Fruit fly (Drosophila melanogaster) whole organism, pupa: ENCODE measurements around the gene Ccdc85.

Experiments
- CG10348 ChIP-seq: fragments of 200-800 bp; sonication (Bioruptor generic); IDR thresholded peaks from 2 replicates; pipeline ENCODE4 v1.3.6; 2022; ENCODE audit warnings: missing biosample characterization, missing genetic modification characterization
- CG4496 ChIP-seq: fragments of 200-800 bp; sonication (Bioruptor generic); IDR thresholded peaks from 3 replicates; pipeline ENCODE4 v1.3.6; 2022; ENCODE audit warnings: missing biosample characterization, missing genetic modification characterization
- D1 ChIP-seq: fragments of 200-800 bp; sonication (Bioruptor generic); optimal IDR thresholded peaks from 2 replicates; lab custom pipeline; 2018; ENCODE audit warnings: missing biosample characterization, mild to moderate bottlenecking, missing genetic modification characterization, moderate library complexity
- Ets98B ChIP-seq: fragments of 200-800 bp; sonication (Bioruptor generic); IDR thresholded peaks from 2 replicates; pipeline ENCODE4 v1.3.6; 2022; ENCODE audit warnings: missing biosample characterization, missing genetic modification characterization
- Pif1A ChIP-seq: fragments of 200-800 bp; sonication (Bioruptor generic); optimal IDR thresholded peaks from 3 replicates; lab custom pipeline; 2016; ENCODE audit warnings: missing biosample characterization, missing genetic modification characterization
- Pif1B ChIP-seq: fragments of 200-800 bp; sonication (Bioruptor generic); optimal IDR thresholded peaks from 3 replicates; lab custom pipeline; 2016; ENCODE audit warnings: missing biosample characterization, missing genetic modification characterization
- fd96Ca ChIP-seq: fragments of 200-800 bp; sonication (Bioruptor generic); IDR thresholded peaks from 3 replicates; pipeline ENCODE4 v1.3.6; 2022; ENCODE audit warnings: missing biosample characterization, missing genetic modification characterization
- rn ChIP-seq: fragments of 200-800 bp; sonication (Bioruptor generic); IDR thresholded peaks from 2 replicates; pipeline ENCODE4 v1.3.6; 2022; ENCODE audit warnings: missing biosample characterization, missing genetic modification characterization

- TF ChIP-seq Pif1A (GFP tag; lab: Kevin White, UChicago) (no peak), D1 (no peak), Ets98B (GFP tag; lab: Robert Waterston, UW) (peak; percentile 71), fd96Ca (GFP tag; lab: Robert Waterston, UW) (peak; percentile 91), CG4496 (GFP tag; lab: Robert Waterston, UW) (peak; percentile 86), Pif1B (GFP tag; lab: Kevin White, UChicago) (no peak), CG10348 (no peak), rn (GFP tag; lab: Robert Waterston, UW) (peak; percentile 74; the same call in 1 of the 2 replicates)
These were observed 22.3 kb upstream of the Ccdc85 start, which contains the start of the genes CG9641 and CG3165 for dm6 chr2L:2976829-2977228.
